Worm (Caenorhabditis elegans) whole organism, midembryonic: ENCODE measurements around the gene F41B4.2.

Experiments used
- T22C8.4 ChIP-seq: fragments of 200-800 bp; sonication (Bioruptor generic); IDR thresholded peaks from 2 replicates; pipeline ENCODE4 v1.3.6; 2022; ENCODE audit warnings: missing genetic modification characterization, missing compliant biosample characterization
- cog-1 ChIP-seq: sonication (generic microtip); optimal IDR thresholded peaks from 2 replicates; lab custom pipeline; 2016; ENCODE audit warnings: missing genetic modification characterization, missing compliant biosample characterization
- flt-1 ChIP-seq: fragments of 200-800 bp; sonication (Bioruptor generic); IDR thresholded peaks from 2 replicates; pipeline ENCODE4 v1.3.6; 2022; ENCODE audit warnings: missing genetic modification characterization, missing compliant biosample characterization
- klf-2 ChIP-seq: fragments of 200-800 bp; sonication (Bioruptor generic); conservative IDR thresholded peaks from 2 replicates; pipeline ENCODE4 v1.3.6; 2022; ENCODE audit warnings: missing genetic modification reagents, missing genetic modification characterization, missing compliant biosample characterization
- med-1 ChIP-seq: sonication (generic microtip); optimal IDR thresholded peaks from 2 replicates; lab custom pipeline; 2017; ENCODE audit warnings: missing genetic modification characterization, mild to moderate bottlenecking, missing compliant biosample characterization, antibody characterized with exemption, missing genetic modification reagents; ENCODE audit not compliant: insufficient read depth
- ref-1 ChIP-seq: fragments of 200-800 bp; sonication (Bioruptor generic); conservative IDR thresholded peaks from 2 replicates; pipeline ENCODE4 v1.3.6; 2022; ENCODE audit warnings: missing genetic modification reagents, missing genetic modification characterization, missing compliant biosample characterization
- tab-1 ChIP-seq: fragments of 200-800 bp; sonication (Bioruptor generic); IDR thresholded peaks from 2 replicates; pipeline ENCODE4 v1.3.6; 2022; ENCODE audit warnings: missing genetic modification characterization, missing compliant biosample characterization
- ztf-29 ChIP-seq: fragments of 200-800 bp; sonication (Bioruptor generic); IDR thresholded peaks from 2 replicates; pipeline ENCODE4 v1.3.6; 2022; ENCODE audit warnings: missing genetic modification reagents, missing genetic modification characterization, missing compliant biosample characterization

ce11 chrX:6784181-6784580 lies 50.9 kb downstream of the F41B4.2 start, which contains the start of gene bgal-2:
- TF ChIP-seq T22C8.4 (no peak), klf-2 (GFP tag; lab: Robert Waterston, UW) (no peak), tab-1 (GFP tag; lab: Robert Waterston, UW) (no peak), med-1 (GFP tag; lab: Kevin White, UChicago) (no peak), flt-1 (GFP tag; lab: Robert Waterston, UW) (no peak), ztf-29 (GFP tag; lab: Robert Waterston, UW) (no peak), ref-1 (no peak), cog-1 (no peak)
